Worm (Caenorhabditis elegans): ENCODE results near the gene fbxa-113.

DNA sequence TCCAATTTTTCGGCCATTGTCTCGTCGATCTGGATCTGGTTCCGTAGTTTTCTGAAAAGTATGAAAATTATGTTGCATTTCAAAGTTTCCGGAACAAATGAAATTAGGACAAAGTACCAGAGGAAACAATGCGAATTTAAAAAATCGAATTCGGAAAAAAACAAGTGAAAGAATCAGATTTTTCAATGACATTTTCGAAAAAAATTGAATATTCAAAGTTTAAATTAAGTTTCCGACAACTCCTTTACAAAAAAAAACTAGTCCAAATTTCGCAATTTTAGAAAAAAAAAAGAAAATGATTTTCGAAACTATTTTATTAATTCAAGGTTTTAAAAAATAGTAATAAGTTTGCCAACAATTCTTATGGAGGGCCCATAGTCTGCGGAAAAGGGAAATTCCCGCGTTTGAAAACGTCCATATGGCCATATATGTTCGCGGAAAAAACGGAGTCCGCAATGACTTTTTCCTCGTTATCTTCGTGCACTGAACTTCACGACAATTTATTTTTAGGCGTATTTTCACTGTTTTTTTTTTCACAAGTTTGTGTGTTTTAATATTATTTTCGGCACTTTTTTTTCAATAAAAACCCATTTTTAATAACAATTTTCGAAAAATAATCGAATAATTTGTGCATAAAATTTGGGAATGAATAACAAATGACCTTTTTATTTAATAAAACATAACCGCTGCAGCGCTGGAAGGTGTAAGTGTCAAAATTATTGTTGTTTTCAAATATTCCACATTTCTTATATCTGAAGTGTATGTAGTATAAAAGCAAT is 10.9 kb upstream of the fbxa-113 start, which contains the start of the genes fbxa-115 and Y113G7B.27:
- TF ChIP-seq ref-1 (GFP tag; conservative IDR thresholded peaks at IDR 0.05) = no peak
- TF ChIP-seq cog-1 (tag; optimal IDR thresholded peaks at IDR 0.05) = no peak
- no peak for TF ChIP-seq flt-1 (GFP tag; IDR thresholded peaks at IDR 0.05)
